Fruit fly (Drosophila melanogaster) whole organism, embryonic: ENCODE measurements around the gene HHEX.

ENCODE experiments used
- Atf6 ChIP-seq: fragments of 200-800 bp; sonication (Bioruptor generic); IDR thresholded peaks from 2 replicates; pipeline ENCODE4 v1.3.6; 2022; ENCODE audit warnings: missing biosample characterization, missing genetic modification characterization
- CG10321 ChIP-seq: fragments of 200-800 bp; sonication (Bioruptor generic); IDR thresholded peaks from 2 replicates; pipeline ENCODE4 v1.3.6; 2022; ENCODE audit warnings: missing biosample characterization, missing genetic modification characterization
- CG12071 ChIP-seq: fragments of 200-800 bp; sonication (Bioruptor generic); optimal IDR thresholded peaks from 3 replicates; lab custom pipeline; 2018; ENCODE audit warnings: missing biosample characterization, mild to moderate bottlenecking, missing genetic modification characterization
- CG14710 ChIP-seq: fragments of 200-800 bp; sonication (Bioruptor generic); optimal IDR thresholded peaks from 3 replicates; lab custom pipeline; 2019; ENCODE audit warnings: missing biosample characterization, mild to moderate bottlenecking, missing genetic modification characterization, moderate library complexity
- CG16815 ChIP-seq: fragments of 200-800 bp; sonication (Bioruptor generic); optimal IDR thresholded peaks from 3 replicates; lab custom pipeline; 2017; ENCODE audit warnings: missing biosample characterization, mild to moderate bottlenecking, missing genetic modification characterization
- CG2116 ChIP-seq: fragments of 200-800 bp; sonication (Bioruptor generic); optimal IDR thresholded peaks from 3 replicates; lab custom pipeline; 2018; ENCODE audit warnings: missing biosample characterization, mild to moderate bottlenecking, missing genetic modification characterization
- CG2202 ChIP-seq: fragments of 200-800 bp; sonication (Bioruptor generic); optimal IDR thresholded peaks from 2 replicates; lab custom pipeline; 2018; ENCODE audit warnings: missing biosample characterization, mild to moderate bottlenecking, missing genetic modification characterization
- CG2712 ChIP-seq: fragments of 200-800 bp; optimal IDR thresholded peaks from 3 replicates; lab custom pipeline; 2019; ENCODE audit warnings: missing biosample characterization, mild to moderate bottlenecking, missing genetic modification characterization, moderate library complexity
- CG30020 ChIP-seq: fragments of 200-800 bp; optimal IDR thresholded peaks from 2 replicates; lab custom pipeline; 2019; ENCODE audit warnings: missing biosample characterization, mild to moderate bottlenecking, missing genetic modification characterization, moderate library complexity
- CG31441 ChIP-seq: fragments of 200-800 bp; sonication (Bioruptor generic); IDR thresholded peaks from 2 replicates; pipeline ENCODE4 v1.3.6; 2022; ENCODE audit warnings: missing biosample characterization, missing genetic modification characterization
- CG34224 ChIP-seq: fragments of 200-800 bp; sonication (Bioruptor generic); IDR thresholded peaks from 3 replicates; pipeline ENCODE4 v1.3.6; 2022; ENCODE audit warnings: missing biosample characterization, missing genetic modification characterization; ENCODE audit not compliant: partially characterized antibody
- CG4617 ChIP-seq: fragments of 200-800 bp; sonication (Bioruptor generic); optimal IDR thresholded peaks from 3 replicates; lab custom pipeline; 2016; ENCODE audit warnings: missing biosample characterization, missing genetic modification characterization, borderline replicate concordance
- CG4854 ChIP-seq: fragments of 200-800 bp; sonication (Bioruptor generic); optimal IDR thresholded peaks from 2 replicates; lab custom pipeline; 2016; ENCODE audit warnings: missing biosample characterization, missing genetic modification characterization, inconsistent platforms
- CG6175 ChIP-seq: fragments of 200-800 bp; sonication (Bioruptor generic); IDR thresholded peaks from 3 replicates; pipeline ENCODE4 v1.3.6; 2022; ENCODE audit warnings: missing biosample characterization, missing genetic modification characterization
- CG8944 ChIP-seq: fragments of 200-800 bp; sonication (Bioruptor generic); optimal IDR thresholded peaks from 3 replicates; lab custom pipeline; 2016; ENCODE audit warnings: missing biosample characterization, missing genetic modification characterization
- CG9609 ChIP-seq: fragments of 200-800 bp; sonication (Bioruptor generic); optimal IDR thresholded peaks from 3 replicates; lab custom pipeline; 2016; ENCODE audit warnings: missing biosample characterization, missing genetic modification characterization
- CG9797 ChIP-seq: fragments of 200-800 bp; sonication (Bioruptor generic); optimal IDR thresholded peaks from 3 replicates; lab custom pipeline; 2018; ENCODE audit warnings: missing biosample characterization, mild to moderate bottlenecking, missing genetic modification characterization
- Chrac-16 ChIP-seq: fragments of 200-800 bp; sonication (Bioruptor generic); optimal IDR thresholded peaks from 3 replicates; lab custom pipeline; 2016; ENCODE audit warnings: missing biosample characterization, missing genetic modification characterization
- Doc3 ChIP-seq: fragments of 200-800 bp; sonication (Bioruptor generic); IDR thresholded peaks from 3 replicates; pipeline ENCODE4 v1.3.6; 2022; ENCODE audit warnings: missing biosample characterization, missing genetic modification characterization; ENCODE audit not compliant: partially characterized antibody
- Dref ChIP-seq: fragments of 200-800 bp; sonication (Bioruptor generic); IDR thresholded peaks from 2 replicates; pipeline ENCODE4 v1.3.6; 2022; ENCODE audit warnings: missing biosample characterization, missing genetic modification characterization
- HmgZ ChIP-seq: fragments of 200-800 bp; sonication (Bioruptor generic); optimal IDR thresholded peaks from 2 replicates; lab custom pipeline; 2018; ENCODE audit warnings: missing biosample characterization, mild to moderate bottlenecking, missing genetic modification characterization
- Hr39 ChIP-seq: fragments of >200 bp; optimal IDR thresholded peaks from 2 replicates; lab custom pipeline; 2017
- Lhr ChIP-seq: fragments of 200-800 bp; sonication (Bioruptor generic); optimal IDR thresholded peaks from 3 replicates; lab custom pipeline; 2017; ENCODE audit warnings: mild to moderate bottlenecking, missing biosample characterization, missing genetic modification reagents, missing genetic modification characterization
- NC2β ChIP-seq: fragments of 200-800 bp; sonication (Bioruptor generic); optimal IDR thresholded peaks from 2 replicates; lab custom pipeline; 2016; ENCODE audit warnings: missing biosample characterization, missing genetic modification characterization
- Pdp1 ChIP-seq, 2 experiments: fragments of 200-800 bp; sonication (Bioruptor generic); optimal IDR thresholded peaks; 3 replicates each; lab custom pipeline; 2016; ENCODE audit warnings: missing biosample characterization in 2 of 2, missing genetic modification characterization in 2 of 2, mild to moderate bottlenecking in 1 of 2, moderate library complexity in 1 of 2
- Scr ChIP-seq: fragments of 200-800 bp; sonication (Bioruptor generic); IDR thresholded peaks from 2 replicates; pipeline ENCODE4 v1.3.6; 2022; ENCODE audit warnings: missing biosample characterization, missing genetic modification characterization; ENCODE audit not compliant: partially characterized antibody
- Sin3A ChIP-seq: fragments of >200 bp; optimal IDR thresholded peaks from 2 replicates; lab custom pipeline; 2018
- YL-1 ChIP-seq: fragments of 200-800 bp; sonication (Bioruptor generic); optimal IDR thresholded peaks from 3 replicates; lab custom pipeline; 2017; ENCODE audit warnings: missing biosample characterization, mild to moderate bottlenecking, missing genetic modification characterization
- ase ChIP-seq: fragments of 200-800 bp; sonication (Bioruptor generic); IDR thresholded peaks from 3 replicates; pipeline ENCODE4 v1.3.6; 2022; ENCODE audit warnings: missing biosample characterization, missing genetic modification characterization
- bbx ChIP-seq: fragments of 200-800 bp; sonication (Bioruptor generic); IDR thresholded peaks from 2 replicates; pipeline ENCODE4 v1.3.6; 2022; ENCODE audit warnings: missing biosample characterization, missing genetic modification characterization; ENCODE audit not compliant: partially characterized antibody
- cg ChIP-seq: fragments of 200-800 bp; sonication (Bioruptor generic); optimal IDR thresholded peaks from 3 replicates; lab custom pipeline; 2019; ENCODE audit warnings: missing biosample characterization, mild to moderate bottlenecking, missing genetic modification characterization, moderate library complexity
- ci ChIP-seq: fragments of 200-800 bp; sonication (Bioruptor generic); IDR thresholded peaks from 3 replicates; pipeline ENCODE4 v1.3.6; 2022; ENCODE audit warnings: missing biosample characterization, missing genetic modification characterization
- cwo ChIP-seq: fragments of 200-800 bp; sonication (Bioruptor generic); optimal IDR thresholded peaks from 3 replicates; lab custom pipeline; 2017; ENCODE audit warnings: missing biosample characterization, missing genetic modification characterization, mild to moderate bottlenecking, moderate library complexity, missing genetic modification reagents
- dan ChIP-seq: fragments of 200-800 bp; sonication (Bioruptor generic); IDR thresholded peaks from 2 replicates; pipeline ENCODE4 v1.3.6; 2022; ENCODE audit warnings: missing biosample characterization, missing genetic modification characterization
- ems ChIP-seq: fragments of 200-800 bp; sonication (Bioruptor generic); optimal IDR thresholded peaks from 3 replicates; lab custom pipeline; 2016; ENCODE audit warnings: missing biosample characterization, missing genetic modification characterization
- ftz-f1 ChIP-seq: fragments of 200-800 bp; sonication (Bioruptor generic); optimal IDR thresholded peaks from 2 replicates; lab custom pipeline; 2016; ENCODE audit warnings: missing biosample characterization, missing genetic modification characterization
- gfzf ChIP-seq: fragments of 200-800 bp; sonication (Bioruptor generic); optimal IDR thresholded peaks from 2 replicates; lab custom pipeline; 2016; ENCODE audit warnings: missing biosample characterization, mild to moderate bottlenecking, missing genetic modification characterization, moderate library complexity
- knrl ChIP-seq: fragments of 200-800 bp; sonication (Bioruptor generic); IDR thresholded peaks from 3 replicates; pipeline ENCODE4 v1.3.6; 2022; ENCODE audit warnings: missing biosample characterization, missing genetic modification characterization; ENCODE audit not compliant: partially characterized antibody
- luna ChIP-seq: fragments of 200-800 bp; sonication (Bioruptor generic); optimal IDR thresholded peaks from 2 replicates; lab custom pipeline; 2016; ENCODE audit warnings: missing biosample characterization, missing genetic modification characterization
- maf-S ChIP-seq: fragments of 200-800 bp; sonication (Bioruptor generic); optimal IDR thresholded peaks from 2 replicates; lab custom pipeline; 2016; ENCODE audit warnings: missing biosample characterization, missing genetic modification characterization
- nau ChIP-seq: fragments of 200-800 bp; sonication (Bioruptor generic); optimal IDR thresholded peaks from 3 replicates; lab custom pipeline; 2017; ENCODE audit warnings: missing biosample characterization, mild to moderate bottlenecking, missing genetic modification characterization, missing genetic modification reagents
- org-1 ChIP-seq: fragments of 200-800 bp; sonication (Bioruptor generic); optimal IDR thresholded peaks from 2 replicates; lab custom pipeline; 2017; ENCODE audit warnings: missing biosample characterization, missing genetic modification characterization
- pho ChIP-seq: fragments of 200-800 bp; sonication (Bioruptor generic); optimal IDR thresholded peaks from 2 replicates; lab custom pipeline; 2016; ENCODE audit warnings: missing biosample characterization, missing genetic modification characterization
- phol ChIP-seq: fragments of 200-800 bp; sonication (Bioruptor generic); optimal IDR thresholded peaks from 3 replicates; lab custom pipeline; 2018; ENCODE audit warnings: missing biosample characterization, mild to moderate bottlenecking, missing genetic modification characterization, moderate library complexity
- slou ChIP-seq: fragments of 200-800 bp; sonication (Bioruptor generic); optimal IDR thresholded peaks from 3 replicates; lab custom pipeline; 2016; ENCODE audit warnings: missing biosample characterization, missing genetic modification characterization
- ssp ChIP-seq: fragments of 200-800 bp; sonication (Bioruptor generic); IDR thresholded peaks from 2 replicates; pipeline ENCODE4 v1.3.6; 2022; ENCODE audit warnings: missing biosample characterization, missing genetic modification characterization
- stwl ChIP-seq: fragments of 200-800 bp; sonication (Bioruptor generic); optimal IDR thresholded peaks from 3 replicates; lab custom pipeline; 2018; ENCODE audit warnings: missing biosample characterization, mild to moderate bottlenecking, missing genetic modification characterization, moderate library complexity
- tll ChIP-seq, 2 experiments: fragments of 200-800 bp in 1 of 2; fragments of >200 bp in 1 of 2; sonication (Bioruptor generic) in 1 of 2; optimal IDR thresholded peaks; 2 replicates each; lab custom pipeline; 2017 to 2019; ENCODE audit warnings: missing biosample characterization in 2 of 2, missing genetic modification characterization in 2 of 2, mild to moderate bottlenecking in 1 of 2, moderate library complexity in 1 of 2
- unc-4 ChIP-seq: fragments of 200-800 bp; sonication (Bioruptor generic); IDR thresholded peaks from 2 replicates; pipeline ENCODE4 v1.3.6; 2022; ENCODE audit warnings: missing biosample characterization, missing genetic modification characterization; ENCODE audit not compliant: partially characterized antibody
- unpg ChIP-seq: fragments of 200-800 bp; sonication (Bioruptor generic); optimal IDR thresholded peaks from 3 replicates; lab custom pipeline; 2018; ENCODE audit warnings: missing biosample characterization, mild to moderate bottlenecking, missing genetic modification characterization, moderate library complexity
- z ChIP-seq: fragments of 200-800 bp; sonication (Bioruptor generic); IDR thresholded peaks from 3 replicates; pipeline ENCODE4 v1.3.6; 2022; ENCODE audit warnings: missing biosample characterization, missing genetic modification characterization

HHEX gene

DNA sequence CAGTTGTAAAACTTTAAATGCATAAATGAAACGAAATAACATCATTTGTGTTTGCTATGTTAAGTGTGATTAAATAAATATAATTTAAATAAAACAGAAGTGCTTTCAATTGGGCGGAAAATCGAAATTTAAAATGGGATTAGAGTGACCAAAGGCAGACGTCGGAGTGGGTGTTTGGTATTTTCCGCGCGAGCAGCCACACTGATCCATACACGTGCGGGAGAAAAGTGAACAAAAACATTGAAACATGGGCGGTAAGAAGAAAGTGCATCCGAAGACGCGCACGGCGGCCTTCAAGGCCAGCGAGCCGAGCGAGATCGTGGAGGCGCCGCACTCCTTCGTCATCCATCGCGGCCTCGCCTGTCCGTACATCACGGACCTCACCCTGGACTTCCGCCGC is 35.3 kb upstream of the HHEX start, which contains the start of gene ppan (continued):
- TF ChIP-seq CG8944 (GFP tag; lab: Kevin White, UChicago): no peak
- TF ChIP-seq phol (tag; lab: Kevin White, UChicago): peak; percentile 28
- no peak for TF ChIP-seq luna (GFP tag; lab: Kevin White, UChicago)
- no peak for TF ChIP-seq CG4854
- TF ChIP-seq Dref: peak; percentile 44
- peak; percentile 84 for TF ChIP-seq YL-1 (GFP tag; lab: Kevin White, UChicago)
- no peak for TF ChIP-seq Lhr (GFP tag; lab: Kevin White, UChicago)
- TF ChIP-seq CG2712 (tag; lab: Kevin White, UChicago): peak; percentile 8
- no peak for TF ChIP-seq maf-S (GFP tag; lab: Kevin White, UChicago)
- peak; percentile 44 for TF ChIP-seq CG2116 (GFP tag; lab: Kevin White, UChicago)
- TF ChIP-seq NC2β (GFP tag; lab: Kevin White, UChicago): peak; percentile 2
- TF ChIP-seq CG31441 (GFP tag; lab: Robert Waterston, UW): no peak
- peak; percentile 66 for TF ChIP-seq ftz-f1 (GFP tag; lab: Kevin White, UChicago)
- TF ChIP-seq gfzf (GFP tag; lab: Kevin White, UChicago): peak; percentile 85
- peak; percentile 97 for TF ChIP-seq cwo
- no peak for TF ChIP-seq ase (GFP tag; lab: Robert Waterston, UW)
- TF ChIP-seq ssp (GFP tag; lab: Robert Waterston, UW): peak; percentile 46
- TF ChIP-seq z (GFP tag; lab: Robert Waterston, UW): no peak
- no peak for TF ChIP-seq ems (GFP tag; lab: Kevin White, UChicago)
- TF ChIP-seq unc-4 (GFP tag; lab: Robert Waterston, UW): peak; percentile 35; the same call in 1 of the 2 replicates
- TF ChIP-seq bbx (GFP tag; lab: Robert Waterston, UW): 0 out of 2 replicates have a peak, but pooled peaks have one; percentile 31
- no peak for TF ChIP-seq Hr39 (lab: Kevin White, UChicago)
- TF ChIP-seq Scr (GFP tag; lab: Robert Waterston, UW): peak; percentile 33
- TF ChIP-seq dan (GFP tag; lab: Robert Waterston, UW): no peak
- TF ChIP-seq CG14710 (tag; lab: Kevin White, UChicago): peak; percentile 42
- peak; percentile 6 for TF ChIP-seq Sin3A
- no peak for TF ChIP-seq pho (GFP tag; lab: Kevin White, UChicago)
- TF ChIP-seq unpg (GFP tag; lab: Kevin White, UChicago): no peak
- TF ChIP-seq CG9797: peak; percentile 87
- no peak for TF ChIP-seq Chrac-16 (GFP tag; lab: Kevin White, UChicago)
- peak; percentile 75 for TF ChIP-seq stwl
- no peak for TF ChIP-seq org-1 (GFP tag; lab: Kevin White, UChicago)
- peak in 1 of 2 experiments; percentile 28 for TF ChIP-seq Pdp1 (GFP tag; optimal IDR thresholded peaks at IDR 0.05; lab: Kevin White, UChicago)
- no peak for TF ChIP-seq CG6175 (GFP tag; lab: Robert Waterston, UW)
- no peak for TF ChIP-seq cg (GFP tag; lab: Kevin White, UChicago)
- TF ChIP-seq Doc3: peak; percentile 41; the same call in 1 of the 3 replicates
- peak; percentile 23 for TF ChIP-seq HmgZ (tag; lab: Kevin White, UChicago)
- peak; percentile 10 for TF ChIP-seq CG30020 (tag; lab: Kevin White, UChicago)
- no peak for TF ChIP-seq CG2202 (tag; lab: Kevin White, UChicago)
- no peak for TF ChIP-seq CG16815 (GFP tag; lab: Kevin White, UChicago)
- no peak for TF ChIP-seq nau (GFP tag; lab: Kevin White, UChicago)
- TF ChIP-seq CG34224 (GFP tag; lab: Robert Waterston, UW): peak; percentile 25; the same call in 1 of the 3 replicates
- peak; percentile 44; the same call in 1 of the 3 replicates for TF ChIP-seq knrl (GFP tag; lab: Robert Waterston, UW)
- TF ChIP-seq CG12071: no peak
- TF ChIP-seq Atf6: no peak
- no peak for TF ChIP-seq CG9609 (GFP tag; lab: Kevin White, UChicago)
- no peak for TF ChIP-seq tll (GFP tag; optimal IDR thresholded peaks at IDR 0.05; lab: Kevin White, UChicago)
- TF ChIP-seq CG10321 (GFP tag; lab: Robert Waterston, UW): no peak
- peak; percentile 30; the same call in 1 of the 3 replicates for TF ChIP-seq ci (GFP tag; lab: Robert Waterston, UW)
- TF ChIP-seq slou (GFP tag; lab: Kevin White, UChicago): no peak
- TF ChIP-seq CG4617 (GFP tag; lab: Kevin White, UChicago): peak; percentile 16
